Worm (Caenorhabditis elegans) whole organism, midembryonic: ENCODE measurements around the gene F54E4.4.

Experiments used
- cog-1 ChIP-seq: sonication (generic microtip); optimal IDR thresholded peaks from 2 replicates; lab custom pipeline; 2016; ENCODE audit warnings: missing genetic modification characterization, missing compliant biosample characterization
- med-1 ChIP-seq: sonication (generic microtip); optimal IDR thresholded peaks from 2 replicates; lab custom pipeline; 2017; ENCODE audit warnings: missing genetic modification characterization, mild to moderate bottlenecking, missing compliant biosample characterization, antibody characterized with exemption, missing genetic modification reagents; ENCODE audit not compliant: insufficient read depth
- ref-1 ChIP-seq: fragments of 200-800 bp; sonication (Bioruptor generic); conservative IDR thresholded peaks from 2 replicates; pipeline ENCODE4 v1.3.6; 2022; ENCODE audit warnings: missing genetic modification reagents, missing genetic modification characterization, missing compliant biosample characterization

DNA sequence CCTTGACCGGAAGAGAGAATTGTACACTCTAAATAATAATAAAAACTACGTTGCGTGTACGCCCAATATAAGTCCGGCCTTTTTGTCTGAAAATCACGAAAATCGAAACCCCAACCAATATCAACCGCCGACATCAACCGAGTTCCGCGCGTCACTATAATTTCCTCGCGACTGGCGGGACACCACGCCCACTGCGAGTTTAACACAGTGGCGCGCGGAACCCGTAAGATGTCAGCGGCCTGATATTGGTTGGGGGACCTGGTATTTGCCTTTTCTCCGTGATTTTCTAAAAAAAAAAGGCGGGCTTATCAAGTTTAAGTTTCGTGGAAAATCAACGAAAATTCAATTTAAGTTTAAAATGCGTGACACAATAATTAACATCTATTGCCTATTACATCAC, 35.2 kb upstream of the F54E4.4 start:
- TF ChIP-seq cog-1 (tag; lab: Kevin White, UChicago) = no peak
- no peak for TF ChIP-seq ref-1
- TF ChIP-seq med-1 (GFP tag; lab: Kevin White, UChicago) = no peak
